Fruit fly (Drosophila melanogaster): ENCODE data around the gene Sfp24Ba.

The Sfp24Ba gene

DNA sequence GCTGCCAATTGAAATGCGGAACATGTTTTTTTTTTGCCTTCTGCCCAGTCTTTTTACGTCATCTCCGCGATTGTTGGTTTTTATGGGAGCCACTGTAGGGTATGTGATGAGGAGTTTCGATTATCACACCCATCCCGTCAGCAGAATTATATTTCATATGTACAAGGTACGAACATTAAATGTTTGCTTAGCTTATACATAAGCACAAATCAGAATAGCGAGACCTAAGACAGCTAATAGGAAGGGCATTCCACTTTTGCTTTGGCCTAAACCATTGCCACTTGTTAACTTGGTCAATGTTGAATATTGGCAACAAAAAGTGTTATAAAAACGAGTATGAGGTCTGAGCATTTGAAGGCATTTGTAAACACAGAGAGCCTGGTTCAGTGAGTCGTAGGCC is 34.9 kb upstream of the Sfp24Ba start, which contains the start of gene CG2816 (continued):
- TF ChIP-seq phol (tag; optimal IDR thresholded peaks at IDR 0.05) (no peak), CG6689 (GFP tag; IDR thresholded peaks at IDR 0.05) (0 out of 2 replicates have a peak, but pooled peaks have one; percentile 35), gcm (GFP tag; optimal IDR thresholded peaks at IDR 0.05) (no peak), CG2889 (GFP tag; IDR thresholded peaks at IDR 0.05) (peak; percentile 76; the same call in 2 of the 3 replicates), CG32772 (GFP tag; IDR thresholded peaks at IDR 0.05) (peak; percentile 45; the same call in 1 of the 2 replicates), C15 (GFP tag; IDR thresholded peaks at IDR 0.05) (0 out of 3 replicates have a peak, but pooled peaks have one; percentile 18), HmgZ (tag; optimal IDR thresholded peaks at IDR 0.05) (peak; percentile 40), ttk (GFP tag; IDR thresholded peaks at IDR 0.05) (peak; percentile 51), CG10543 (GFP tag; optimal IDR thresholded peaks at IDR 0.05) (peak; percentile 69), jing (GFP tag; optimal IDR thresholded peaks at IDR 0.05) (no peak), otp (GFP tag; IDR thresholded peaks at IDR 0.05) (0 out of 3 replicates have a peak, but pooled peaks have one; percentile 8), zfh1 (GFP tag; IDR thresholded peaks at IDR 0.05) (peak; percentile 65; the same call in 2 of the 3 replicates), BtbVII (GFP tag; optimal IDR thresholded peaks at IDR 0.05) (peak; percentile 33), Hmr (GFP tag; optimal IDR thresholded peaks at IDR 0.05) (peak; percentile 80), CG2129 (GFP tag; IDR thresholded peaks at IDR 0.05; ENCODE audit: partially characterized antibody) (no peak), CG10654 (GFP tag; optimal IDR thresholded peaks at IDR 0.05) (peak; percentile 32), CG11085 (GFP tag; IDR thresholded peaks at IDR 0.05) (0 out of 2 replicates have a peak, but pooled peaks have one; percentile 23), CG17612 (GFP tag; IDR thresholded peaks at IDR 0.05) (no peak), Oli (tag; optimal IDR thresholded peaks at IDR 0.05) (peak; percentile 42), CG3281 (GFP tag; optimal IDR thresholded peaks at IDR 0.05) (peak; percentile 55), HLHmδ (GFP tag; optimal IDR thresholded peaks at IDR 0.05) (no peak), mam (GFP tag; optimal IDR thresholded peaks at IDR 0.05) (peak; percentile 96), Optix (GFP tag; IDR thresholded peaks at IDR 0.05) (0 out of 3 replicates have a peak, but pooled peaks have one; percentile 40), CG13775 (GFP tag; optimal IDR thresholded peaks at IDR 0.05) (peak; percentile 26), Drgx (GFP tag; IDR thresholded peaks at IDR 0.05) (peak; percentile 92; the same call in 1 of the 2 replicates), esg (GFP tag; conservative IDR thresholded peaks at IDR 0.05) (peak; percentile 67), vfl (GFP tag; optimal IDR thresholded peaks at IDR 0.05) (peak; percentile 89), E2f2 (GFP tag; IDR thresholded peaks at IDR 0.05) (peak; percentile 41; the same call in 1 of the 2 replicates), chn (GFP tag; optimal IDR thresholded peaks at IDR 0.05) (peak; percentile 25), bcd (GFP tag; optimal IDR thresholded peaks at IDR 0.05) (peak; percentile 38), CG34376 (GFP tag; optimal IDR thresholded peaks at IDR 0.05) (peak; percentile 13), ems (GFP tag; optimal IDR thresholded peaks at IDR 0.05) (peak; percentile 68), ash1 (GFP tag; optimal IDR thresholded peaks at IDR 0.05) (no peak), CG13123 (GFP tag; optimal IDR thresholded peaks at IDR 0.05) (no peak), slbo (GFP tag; IDR thresholded peaks at IDR 0.05) (peak; percentile 95), CG3065 (GFP tag; optimal IDR thresholded peaks at IDR 0.05) (no peak), CG6791 (GFP tag; IDR thresholded peaks at IDR 0.05; ENCODE audit: partially characterized antibody) (no peak), Trl (optimal IDR thresholded peaks at IDR 0.05) (no peak), Trl (GFP tag; optimal IDR thresholded peaks at IDR 0.05) (peak; percentile 26), nmo (GFP tag; optimal IDR thresholded peaks at IDR 0.05) (no peak), Usf (GFP tag; optimal IDR thresholded peaks at IDR 0.05) (peak; percentile 72), Chrac-16 (GFP tag; optimal IDR thresholded peaks at IDR 0.05) (peak; percentile 60), CG11560 (tag; IDR thresholded peaks at IDR 0.05) (peak; percentile 75), CG43689 (GFP tag; IDR thresholded peaks at IDR 0.05) (peak; percentile 60), dysf (GFP tag; IDR thresholded peaks at IDR 0.05) (peak; percentile 92), bsh (GFP tag; optimal IDR thresholded peaks at IDR 0.05) (no peak), CG2678 (tag; optimal IDR thresholded peaks at IDR 0.05) (peak; percentile 66), tap (tag; optimal IDR thresholded peaks at IDR 0.05) (peak; percentile 24), Dp (GFP tag; optimal IDR thresholded peaks at IDR 0.05) (no peak), cad (GFP tag; optimal IDR thresholded peaks at IDR 0.05) (no peak), CG8089 (GFP tag; optimal IDR thresholded peaks at IDR 0.05) (peak; percentile 22)
